Worm (Caenorhabditis elegans): Measurements from ENCODE around the gene F49C5.7.

F49C5.7 gene

ce11 chrII:12606108-12606507 lies 40.2 kb downstream of the F49C5.7 start:
- TF ChIP-seq pqm-1 (tag; optimal IDR thresholded peaks at IDR 0.05) (no peak), pros-1 (tag; optimal IDR thresholded peaks at IDR 0.05) (no peak), ceh-30 (tag; optimal IDR thresholded peaks at IDR 0.05) (no peak), sdc-2 (tag; optimal IDR thresholded peaks at IDR 0.05) (no peak), che-1 (tag; optimal IDR thresholded peaks at IDR 0.05) (no peak), odd-2 (tag; optimal IDR thresholded peaks at IDR 0.05) (no peak), madf-2 (tag; optimal IDR thresholded peaks at IDR 0.05) (no peak), hlh-15 (tag; optimal IDR thresholded peaks at IDR 0.05) (no peak)

DNA sequence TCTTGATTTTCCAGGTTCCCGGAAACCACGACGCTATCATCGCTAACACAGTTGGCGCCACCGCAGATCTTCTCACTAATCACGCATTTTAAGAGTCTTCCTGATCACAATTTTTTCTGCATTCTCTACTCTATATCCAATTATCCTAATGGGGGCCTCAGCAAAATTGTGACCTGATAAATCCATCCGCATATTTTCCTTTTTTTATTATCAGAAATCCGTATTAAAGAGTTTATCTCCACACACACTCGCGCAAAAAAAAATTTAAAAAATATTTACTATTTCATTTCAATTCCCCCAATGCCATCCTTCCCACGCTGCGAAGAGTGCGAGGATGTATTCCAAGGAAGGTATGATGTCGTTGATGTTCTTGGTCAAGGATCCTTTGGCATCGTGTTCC lies 40.9 kb downstream of the F49C5.7 start, which contains the start of gene Y38E10A.8:
TSS of gene Y38E10A.8 (plus strand) at position 301 of the 400 bp plus-strand sequence.
- no peak for TF ChIP-seq npax-4 (tag; optimal IDR thresholded peaks at IDR 0.05)
- no peak for TF ChIP-seq gmeb-2 (tag; optimal IDR thresholded peaks at IDR 0.05)
- no peak for TF ChIP-seq che-1 (tag; optimal IDR thresholded peaks at IDR 0.05)
- TF ChIP-seq ceh-45 (GFP tag; IDR thresholded peaks at IDR 0.05): no peak
- TF ChIP-seq ceh-30 (tag; optimal IDR thresholded peaks at IDR 0.05): no peak

ce11 chrII:12608653-12609052 lies 42.7 kb downstream of the F49C5.7 start, which contains the start of gene Y38E10A.9:
Gene Y38E10A.9, plus strand, starts transcription at chrII:12608953.
- TF ChIP-seq T23F11.4 (GFP tag; optimal IDR thresholded peaks at IDR 0.05) (no peak), pros-1 (tag; optimal IDR thresholded peaks at IDR 0.05) (no peak), ttx-3 (tag; optimal IDR thresholded peaks at IDR 0.05) (no peak), ceh-19 (GFP tag; optimal IDR thresholded peaks at IDR 0.05) (no peak), ceh-34 (tag; optimal IDR thresholded peaks at IDR 0.05) (no peak), odd-2 (tag; optimal IDR thresholded peaks at IDR 0.05) (no peak), lim-6 (tag; optimal IDR thresholded peaks at IDR 0.05) (no peak), hlh-15 (tag; optimal IDR thresholded peaks at IDR 0.05) (no peak), nhr-232 (tag; optimal IDR thresholded peaks at IDR 0.05) (no peak), pag-3 (tag; optimal IDR thresholded peaks at IDR 0.05; ENCODE audit: borderline replicate concordance) (no peak), ceh-6 (GFP tag; optimal IDR thresholded peaks at IDR 0.05) (no peak), syd-9 (tag; optimal IDR thresholded peaks at IDR 0.05) (no peak), ztf-16 (tag; optimal IDR thresholded peaks at IDR 0.05) (no peak), ceh-31 (tag; optimal IDR thresholded peaks at IDR 0.05) (no peak)

ce11 chrII:12612218-12612617 lies 46.3 kb downstream of the F49C5.7 start, which contains the start of gene nspe-4:
Gene nspe-4, plus strand, starts transcription at chrII:12612518.
- TF ChIP-seq fkh-6 (tag; optimal IDR thresholded peaks at IDR 0.05) (no peak), K09A11.1 (tag; optimal IDR thresholded peaks at IDR 0.05; ENCODE audit: insufficient read depth) (no peak), pag-3 (tag; optimal IDR thresholded peaks at IDR 0.05; ENCODE audit: borderline replicate concordance) (no peak), hlh-30 (tag; optimal IDR thresholded peaks at IDR 0.05; ENCODE audit: insufficient read depth) (no peak), tbx-7 (tag; optimal IDR thresholded peaks at IDR 0.05) (no peak), nfya-1 (tag; optimal IDR thresholded peaks at IDR 0.05) (no peak), nhr-11 (tag; optimal IDR thresholded peaks at IDR 0.05) (no peak), che-1 (tag; optimal IDR thresholded peaks at IDR 0.05) (no peak), C38D4.7 (GFP tag; optimal IDR thresholded peaks at IDR 0.05) (no peak), ama-1 (optimal IDR thresholded peaks at IDR 0.05) (no peak), unc-42 (tag; optimal IDR thresholded peaks at IDR 0.05) (no peak), ceh-48 (tag; optimal IDR thresholded peaks at IDR 0.05) (no peak), sox-2 (GFP tag; IDR thresholded peaks at IDR 0.05) (no peak), rnt-1 (tag; optimal IDR thresholded peaks at IDR 0.05) (no peak)

ce11 chrII:12615413-12615812 lies 49.5 kb downstream of the F49C5.7 start:
- TF ChIP-seq ceh-30 (tag; optimal IDR thresholded peaks at IDR 0.05): no peak
- TF ChIP-seq K02D7.2 (tag; optimal IDR thresholded peaks at IDR 0.05): no peak
- TF ChIP-seq dve-1 (tag; optimal IDR thresholded peaks at IDR 0.05): no peak
- no peak for TF ChIP-seq ets-4 (tag; optimal IDR thresholded peaks at IDR 0.05)
- TF ChIP-seq ceh-2 (tag; optimal IDR thresholded peaks at IDR 0.05): no peak
- no peak for TF ChIP-seq ceh-22 (tag; optimal IDR thresholded peaks at IDR 0.05)
- no peak for TF ChIP-seq nhr-11 (tag; optimal IDR thresholded peaks at IDR 0.05)
- no peak for TF ChIP-seq lin-11 (tag; optimal IDR thresholded peaks at IDR 0.05)
- TF ChIP-seq sdc-2 (tag; optimal IDR thresholded peaks at IDR 0.05): no peak
- no peak for TF ChIP-seq odd-2 (tag; optimal IDR thresholded peaks at IDR 0.05)

Data from whole organism, late embryonic.